Worm (Caenorhabditis elegans) whole organism, early embryonic: Measurements from ENCODE around the gene C25F9.5.

Experiments used
- aly-1 ChIP-seq: sonication (generic microtip); optimal IDR thresholded peaks from 2 replicates; lab custom pipeline; 2016; ENCODE audit warnings: missing genetic modification characterization, missing compliant biosample characterization
- ama-1 ChIP-seq: fragments of 150-350 bp; optimal IDR thresholded peaks from 2 replicates; lab custom pipeline; 2014
- ceh-13 ChIP-seq: fragments of 200-800 bp; sonication (Bioruptor generic); optimal IDR thresholded peaks from 2 replicates; lab custom pipeline; 2018; ENCODE audit warnings: mild to moderate bottlenecking, missing genetic modification characterization, missing compliant biosample characterization
- hmg-4 ChIP-seq: fragments of 200-800 bp; sonication (Bioruptor generic); optimal IDR thresholded peaks from 2 replicates; lab custom pipeline; 2018; ENCODE audit warnings: mild to moderate bottlenecking, missing genetic modification characterization, missing compliant biosample characterization
- pes-1 ChIP-seq: fragments of 200-800 bp; sonication (Bioruptor generic); IDR thresholded peaks from 2 replicates; pipeline ENCODE4 v1.3.6; 2022; ENCODE audit warnings: missing genetic modification reagents, missing genetic modification characterization, missing compliant biosample characterization
- scrt-1 ChIP-seq: fragments of 200-800 bp; sonication (Bioruptor generic); IDR thresholded peaks from 2 replicates; pipeline ENCODE4 v1.3.6; 2022; ENCODE audit warnings: missing genetic modification characterization, missing compliant biosample characterization
- tbx-11 ChIP-seq: fragments of 200-800 bp; sonication (Bioruptor generic); IDR thresholded peaks from 2 replicates; pipeline ENCODE4 v1.3.6; 2022; ENCODE audit warnings: missing genetic modification characterization, missing compliant biosample characterization
- tbx-37 ChIP-seq: fragments of 200-800 bp; sonication (Bioruptor generic); conservative IDR thresholded peaks from 2 replicates; pipeline ENCODE4 v1.3.6; 2022; ENCODE audit warnings: missing genetic modification reagents, missing genetic modification characterization, missing compliant biosample characterization
- tra-4 ChIP-seq: sonication (generic microtip); optimal IDR thresholded peaks from 2 replicates; lab custom pipeline; 2017; ENCODE audit warnings: missing genetic modification characterization, missing compliant biosample characterization

DNA sequence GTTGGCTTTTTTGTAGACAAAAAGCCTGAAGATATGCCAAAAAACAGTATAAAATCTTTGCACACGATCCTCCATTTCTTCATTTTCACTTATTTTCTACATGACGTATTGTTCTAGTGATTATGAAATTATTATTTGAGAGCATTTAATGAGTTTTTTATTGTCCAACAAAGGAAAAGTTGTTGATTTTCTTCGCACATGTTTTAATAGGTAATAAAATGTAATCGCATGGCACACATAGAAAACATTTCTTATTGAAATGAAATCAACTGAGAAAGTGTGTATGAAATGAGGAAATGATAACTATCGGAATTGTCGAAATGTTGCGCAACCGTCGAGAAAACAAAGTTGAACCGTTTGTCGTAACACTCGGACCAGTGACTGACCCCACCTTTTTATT is 9.2 kb downstream of the C25F9.5 start:
- TF ChIP-seq ceh-13 (GFP tag; lab: Kevin White, UChicago) (no peak), pes-1 (no peak), aly-1 (tag; lab: Kevin White, UChicago) (no peak), hmg-4 (GFP tag; lab: Kevin White, UChicago) (no peak), tra-4 (no peak), ama-1 (no peak), tbx-37 (GFP tag; lab: Robert Waterston, UW) (no peak), tbx-11 (GFP tag; lab: Robert Waterston, UW) (no peak), scrt-1 (GFP tag; lab: Robert Waterston, UW) (no peak)
